Comparison of ENCODE assay signal across 1 fruit fly cellular context in the genomic region with DNA sequence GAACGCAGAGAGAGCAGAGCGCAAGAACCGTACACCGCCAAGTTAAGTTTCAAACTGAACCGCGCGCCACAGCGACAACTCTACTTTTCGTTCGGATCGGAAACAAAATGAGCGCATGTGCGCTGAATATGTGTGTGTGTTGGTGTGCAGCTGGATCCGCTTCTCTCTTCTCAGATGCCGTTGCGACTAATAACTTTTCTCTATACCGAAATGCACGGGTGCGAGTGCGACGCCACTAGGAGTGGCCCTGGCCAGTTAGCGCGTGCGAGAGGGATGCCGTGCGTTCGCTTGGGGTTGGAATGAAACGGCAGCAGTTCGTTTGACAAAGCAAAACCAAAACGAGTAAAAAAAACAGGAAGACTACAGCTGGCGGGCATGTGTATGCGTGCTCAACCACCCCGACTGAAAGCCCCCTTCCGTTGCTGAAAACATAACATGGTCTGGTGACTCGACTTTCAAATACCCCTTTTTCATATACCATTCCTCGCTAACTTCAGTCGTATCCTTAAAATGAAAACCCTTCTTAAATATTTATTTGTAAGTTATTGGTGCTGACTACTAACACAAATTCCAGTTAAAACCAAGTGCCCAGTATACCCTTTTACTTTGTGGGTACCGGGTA.
TF ChIP-seq lines count a peak whose summit lies in the region.

No protein-coding gene starts in this region.

TF ChIP-seq in whole organism, embryonic, 481 proteins besides CTCF, POLR2A, EP300 and RAD21 (continued from another document):
- TF ChIP-seq vvl (GFP tag; IDR thresholded peaks at IDR 0.05; lab: Robert Waterston, UW): peak; percentile 100
- TF ChIP-seq CG18764 (GFP tag; optimal IDR thresholded peaks at IDR 0.05; lab: Kevin White, UChicago): peak; percentile 100
- peak; percentile 100 for TF ChIP-seq row (GFP tag; IDR thresholded peaks at IDR 0.05; lab: Robert Waterston, UW)
- peak; percentile 100 for TF ChIP-seq dysf (GFP tag; IDR thresholded peaks at IDR 0.05; lab: Robert Waterston, UW)
- TF ChIP-seq CG42726 (GFP tag; IDR thresholded peaks at IDR 0.05; lab: Robert Waterston, UW; ENCODE audit: partially characterized antibody): no peak
- TF ChIP-seq Mad (GFP tag; optimal IDR thresholded peaks at IDR 0.05; lab: Kevin White, UChicago): peak; percentile 100
- TF ChIP-seq CG17186 (GFP tag; optimal IDR thresholded peaks at IDR 0.05; lab: Kevin White, UChicago): peak; percentile 98
- TF ChIP-seq Aef1 (GFP tag; IDR thresholded peaks at IDR 0.05; lab: Robert Waterston, UW): peak; percentile 100
- TF ChIP-seq twi (tag; optimal IDR thresholded peaks at IDR 0.05; lab: Kevin White, UChicago): peak; percentile 100
- TF ChIP-seq Rx (GFP tag; IDR thresholded peaks at IDR 0.05; lab: Robert Waterston, UW): peak; percentile 100
- TF ChIP-seq CG9932 (GFP tag; IDR thresholded peaks at IDR 0.05; lab: Robert Waterston, UW): peak; percentile 100
- TF ChIP-seq bab2 (GFP tag; optimal IDR thresholded peaks at IDR 0.05; lab: Kevin White, UChicago): peak; percentile 100
- peak; percentile 100 for TF ChIP-seq Ada2b (GFP tag; IDR thresholded peaks at IDR 0.05; lab: Robert Waterston, UW)
- TF ChIP-seq nerfin-2 (GFP tag; IDR thresholded peaks at IDR 0.05; lab: Robert Waterston, UW; ENCODE audit: partially characterized antibody): no peak
- TF ChIP-seq CG12219 (GFP tag; optimal IDR thresholded peaks at IDR 0.05; lab: Kevin White, UChicago): peak; percentile 100
- TF ChIP-seq chn (GFP tag; optimal IDR thresholded peaks at IDR 0.05; lab: Kevin White, UChicago): peak; percentile 100
- TF ChIP-seq Meics (GFP tag; optimal IDR thresholded peaks at IDR 0.05; lab: Kevin White, UChicago): peak; percentile 99
- peak; percentile 100 for TF ChIP-seq dimm (GFP tag; IDR thresholded peaks at IDR 0.05; lab: Robert Waterston, UW)
- peak; percentile 100 for TF ChIP-seq bcd (GFP tag; optimal IDR thresholded peaks at IDR 0.05; lab: Kevin White, UChicago)
